Worm (Caenorhabditis elegans): Measurements from ENCODE around the gene C07D10.6.
A peak's percentile ranks its signal among the peaks of the same experiment; 100 is the strongest.

C07D10.6 gene

DNA sequence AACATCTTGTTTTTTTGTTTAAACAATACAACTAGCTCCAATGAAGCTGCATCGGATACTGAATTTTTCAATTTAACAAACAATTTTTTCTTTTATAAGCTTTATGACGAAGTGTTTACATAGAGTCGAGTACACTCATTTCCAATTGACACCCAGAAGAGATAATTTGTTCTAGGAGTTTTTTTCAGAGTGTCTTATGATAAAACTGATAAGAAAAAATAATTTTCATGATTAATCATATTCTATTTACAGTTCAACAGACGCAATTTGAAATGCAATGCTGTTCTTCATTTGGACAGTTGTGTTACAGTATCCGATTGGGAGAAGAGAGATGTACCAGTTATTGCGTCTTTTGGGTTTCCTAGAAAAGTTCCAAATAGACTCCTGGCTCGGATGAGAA, 2.8 kb downstream of the C07D10.6 start:
- no peak for TF ChIP-seq sdz-38 (tag; optimal IDR thresholded peaks at IDR 0.05)
- TF ChIP-seq unc-62 (GFP tag; optimal IDR thresholded peaks at IDR 0.05): peak; percentile 33
- peak; percentile 68 for TF ChIP-seq nhr-80 (tag; optimal IDR thresholded peaks at IDR 0.05)

DNA sequence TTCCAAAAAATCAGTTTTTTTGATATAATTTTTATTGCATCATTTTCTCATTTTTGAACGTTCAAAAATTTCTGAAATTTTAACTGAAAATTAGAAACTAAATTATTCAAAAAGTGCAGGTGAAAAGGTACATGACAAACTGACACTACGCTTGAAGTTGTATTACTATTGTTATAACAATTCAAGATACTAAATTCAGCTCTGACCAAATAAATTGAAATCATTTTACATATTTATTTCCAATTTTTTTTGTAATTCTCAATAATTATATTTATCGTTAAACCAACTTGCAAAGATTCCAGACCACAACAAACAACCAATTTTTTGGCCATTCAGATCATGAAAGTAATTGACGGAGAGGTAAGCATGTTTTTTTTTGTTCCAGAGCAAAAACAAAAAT, 6.3 kb downstream of the C07D10.6 start, which contains the start of gene sre-3:
Gene sre-3 (plus strand): TSS at position 301 of the 400 bp plus-strand sequence.
- TF ChIP-seq rpc-1 (optimal IDR thresholded peaks at IDR 0.05): no peak
- no peak for TF ChIP-seq rpc-1 (tag; optimal IDR thresholded peaks at IDR 0.05)
- no peak for TF ChIP-seq attf-6 (GFP tag; IDR thresholded peaks at IDR 0.05)
- no peak for TF ChIP-seq let-526 (GFP tag; IDR thresholded peaks at IDR 0.05)
- no peak for TF ChIP-seq T07F8.4 (tag; optimal IDR thresholded peaks at IDR 0.05)
- TF ChIP-seq madf-8 (GFP tag; conservative IDR thresholded peaks at IDR 0.05): no peak
- no peak for TF ChIP-seq repo-1 (tag; optimal IDR thresholded peaks at IDR 0.05)
- TF ChIP-seq hrde-1 (tag; optimal IDR thresholded peaks at IDR 0.05; ENCODE audit: borderline replicate concordance): no peak
- no peak for TF ChIP-seq ceh-100 (GFP tag; IDR thresholded peaks at IDR 0.05)
- TF ChIP-seq pbrm-1 (GFP tag; IDR thresholded peaks at IDR 0.05): no peak
- no peak for TF ChIP-seq unc-62 (GFP tag; optimal IDR thresholded peaks at IDR 0.05)
- no peak for TF ChIP-seq nfya-2 (GFP tag; IDR thresholded peaks at IDR 0.05)

DNA sequence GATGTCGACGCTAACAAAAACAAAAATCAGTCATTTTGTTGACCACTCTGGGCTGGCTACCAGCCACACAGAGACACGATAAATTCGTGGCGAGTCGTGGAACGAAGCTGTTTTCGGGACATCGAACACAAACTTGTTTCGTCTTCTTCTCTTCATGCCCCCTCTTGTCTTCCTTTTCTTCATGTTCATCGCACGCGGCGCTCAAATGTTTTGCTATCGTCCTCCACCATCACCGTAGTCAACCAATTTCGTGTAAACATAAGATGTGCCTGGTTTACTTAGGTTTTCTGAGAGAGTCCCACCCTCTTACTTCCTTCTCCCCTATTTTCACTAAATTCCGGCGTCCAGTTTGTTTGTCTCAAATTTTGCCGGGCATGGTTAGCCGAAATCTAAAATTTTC, 11.2 kb downstream of the C07D10.6 start:
- TF ChIP-seq F33H1.4 (GFP tag; IDR thresholded peaks at IDR 0.05) (no peak), lag-1 (GFP tag; IDR thresholded peaks at IDR 0.05) (no peak), mel-28 (tag; optimal IDR thresholded peaks at IDR 0.05; ENCODE audit: borderline replicate concordance) (no peak), lin-26 (GFP tag; IDR thresholded peaks at IDR 0.05) (0 out of 2 replicates have a peak, but pooled peaks have one; percentile 44), bed-2 (GFP tag; IDR thresholded peaks at IDR 0.05) (no peak)

DNA sequence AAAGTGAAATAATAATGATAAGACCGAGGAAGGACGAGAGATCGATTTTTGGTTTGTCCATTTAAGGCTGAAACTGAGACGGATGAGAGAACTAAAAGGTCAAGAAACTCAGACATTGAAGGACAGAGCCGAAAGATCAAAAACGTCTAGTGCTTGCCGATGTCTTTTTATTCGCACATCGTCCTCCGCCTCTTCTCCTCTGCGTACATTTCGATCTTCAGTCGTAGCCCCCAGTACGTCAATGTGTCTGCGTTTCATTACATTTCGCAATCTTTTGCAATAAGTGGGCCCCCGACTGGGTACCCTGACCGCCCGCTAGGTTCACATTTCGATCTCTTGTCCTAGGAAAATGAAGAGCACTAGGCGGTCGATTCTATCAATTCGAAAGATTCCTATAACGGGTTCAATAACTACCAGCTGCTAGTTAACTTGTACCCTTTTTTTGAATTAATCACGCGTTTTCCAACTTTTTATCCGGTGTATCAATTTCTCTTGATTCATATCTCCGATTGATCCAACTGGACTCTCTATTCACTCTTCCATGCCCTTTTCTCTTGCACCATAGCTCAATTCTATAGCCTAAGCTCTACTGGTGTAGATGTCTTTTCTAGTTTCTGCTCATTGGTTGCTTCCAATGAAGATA, 13.1 kb downstream of the C07D10.6 start:
- TF ChIP-seq ztf-18 (tag; optimal IDR thresholded peaks at IDR 0.05) (peak; percentile 2), efl-1 (GFP tag; optimal IDR thresholded peaks at IDR 0.05) (no peak), zim-3 (tag; optimal IDR thresholded peaks at IDR 0.05) (no peak), attf-5 (GFP tag; optimal IDR thresholded peaks at IDR 0.05) (peak; percentile 80), ceh-91 (GFP tag; IDR thresholded peaks at IDR 0.05) (no peak), hmg-1.2 (GFP tag; IDR thresholded peaks at IDR 0.05) (peak; percentile 64; the same call in 1 of the 2 replicates), ceh-58 (GFP tag; IDR thresholded peaks at IDR 0.05) (no peak), ZK185.1 (tag; optimal IDR thresholded peaks at IDR 0.05; ENCODE audit: poor library complexity, severe bottlenecking) (peak; percentile 21), nhr-80 (tag; optimal IDR thresholded peaks at IDR 0.05) (peak; percentile 86), madf-8 (GFP tag; conservative IDR thresholded peaks at IDR 0.05) (no peak), athp-1 (tag; optimal IDR thresholded peaks at IDR 0.05) (no peak), nfyb-1 (GFP tag; IDR thresholded peaks at IDR 0.05) (0 out of 2 replicates have a peak, but pooled peaks have one; percentile 46), tbp1 (GFP tag; optimal IDR thresholded peaks at IDR 0.05) (no peak), hlh-12 (tag; optimal IDR thresholded peaks at IDR 0.05) (no peak), K11D2.4 (GFP tag; IDR thresholded peaks at IDR 0.05) (no peak), cebp-1 (GFP tag; IDR thresholded peaks at IDR 0.05) (peak; percentile 97), cebp-1 (tag; optimal IDR thresholded peaks at IDR 0.05) (peak; percentile 99), ceh-79 (tag; optimal IDR thresholded peaks at IDR 0.05) (no peak), sea-2 (GFP tag; IDR thresholded peaks at IDR 0.05) (no peak), nhr-90 (tag; optimal IDR thresholded peaks at IDR 0.05) (peak; percentile 9), madf-3 (GFP tag; IDR thresholded peaks at IDR 0.05) (no peak), lin-26 (GFP tag; IDR thresholded peaks at IDR 0.05) (no peak), ekl-4 (GFP tag; IDR thresholded peaks at IDR 0.05) (0 out of 2 replicates have a peak, but pooled peaks have one; percentile 50), K12H6.12 (tag; optimal IDR thresholded peaks at IDR 0.05) (no peak), sptf-2 (GFP tag; optimal IDR thresholded peaks at IDR 0.05) (no peak), ets-4 (GFP tag; optimal IDR thresholded peaks at IDR 0.05) (peak; percentile 25), Y53G8AR.9 (GFP tag; conservative IDR thresholded peaks at IDR 0.05) (0 out of 2 replicates have a peak, but pooled peaks have one; percentile 48), B0336.3 (GFP tag; IDR thresholded peaks at IDR 0.05) (peak; percentile 65; the same call in 1 of the 2 replicates), fkh-3 (tag; optimal IDR thresholded peaks at IDR 0.05) (no peak)
